Worm (Caenorhabditis elegans) whole organism, early embryonic: ENCODE data around the gene W06A7.4.

Source experiments
- ets-7 ChIP-seq: sonication (generic microtip); optimal IDR thresholded peaks from 2 replicates; lab custom pipeline; 2016; ENCODE audit warnings: missing genotype, missing genetic modification characterization, missing compliant biosample characterization
- flt-1 ChIP-seq: fragments of 200-800 bp; sonication (Bioruptor generic); IDR thresholded peaks from 2 replicates; pipeline ENCODE4 v1.3.6; 2022; ENCODE audit warnings: missing genetic modification characterization, missing compliant biosample characterization
- scrt-1 ChIP-seq: fragments of 200-800 bp; sonication (Bioruptor generic); IDR thresholded peaks from 2 replicates; pipeline ENCODE4 v1.3.6; 2022; ENCODE audit warnings: missing genetic modification characterization, missing compliant biosample characterization
- tbx-11 ChIP-seq: fragments of 200-800 bp; sonication (Bioruptor generic); IDR thresholded peaks from 2 replicates; pipeline ENCODE4 v1.3.6; 2022; ENCODE audit warnings: missing genetic modification characterization, missing compliant biosample characterization

DNA sequence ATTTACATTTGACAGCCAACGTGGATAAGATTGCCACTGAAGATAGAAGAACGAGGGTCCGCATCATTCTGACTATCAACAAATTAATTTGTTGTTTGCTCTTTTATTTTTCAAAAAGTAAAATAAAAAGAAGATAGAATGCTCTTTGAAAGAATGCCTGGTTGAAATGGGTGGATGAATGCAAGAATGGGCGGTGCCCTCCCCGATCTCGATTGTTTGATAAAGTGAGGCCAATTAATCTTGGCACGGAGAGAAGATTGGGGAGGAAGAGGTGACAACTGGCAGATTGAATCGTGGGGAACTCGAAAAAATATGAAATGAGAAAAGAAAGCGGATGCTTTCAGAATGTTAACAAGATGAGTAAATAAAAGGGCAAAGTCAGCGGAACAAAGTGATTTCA lies 47.1 kb downstream of the W06A7.4 start, which contains the start of gene ZC412.3:
- TF ChIP-seq tbx-11 (GFP tag; lab: Robert Waterston, UW) (no peak), scrt-1 (GFP tag; lab: Robert Waterston, UW) (no peak), ets-7 (no peak), flt-1 (GFP tag; lab: Robert Waterston, UW) (no peak)
